Fruit fly (Drosophila melanogaster) whole organism, prepupa: ENCODE data around the gene Usp8.
A peak's percentile ranks its signal among the peaks of the same experiment; 100 is the strongest.

Experiments
- CG10631 ChIP-seq: fragments of 200-800 bp; sonication (Bioruptor generic); optimal IDR thresholded peaks from 2 replicates; lab custom pipeline; 2016; ENCODE audit warnings: missing biosample characterization, missing genetic modification characterization
- CG11294 ChIP-seq: fragments of 200-800 bp; sonication (Bioruptor generic); IDR thresholded peaks from 2 replicates; pipeline ENCODE4 v1.3.6; 2022; ENCODE audit warnings: missing biosample characterization, missing genetic modification characterization
- CG11762 ChIP-seq: fragments of 200-800 bp; sonication (Bioruptor generic); optimal IDR thresholded peaks from 3 replicates; lab custom pipeline; 2016; ENCODE audit warnings: missing biosample characterization, missing genetic modification characterization; ENCODE audit not compliant: insufficient read depth
- CG11902 ChIP-seq: fragments of 200-800 bp; sonication (Bioruptor generic); optimal IDR thresholded peaks from 3 replicates; lab custom pipeline; 2016; ENCODE audit warnings: missing biosample characterization, missing genetic modification characterization
- CG15336 ChIP-seq: fragments of 200-800 bp; sonication (Bioruptor generic); IDR thresholded peaks from 2 replicates; pipeline ENCODE4 v1.3.6; 2022; ENCODE audit warnings: missing biosample characterization, missing genetic modification characterization
- CG1621 ChIP-seq: fragments of 200-800 bp; sonication (Bioruptor generic); optimal IDR thresholded peaks from 3 replicates; lab custom pipeline; 2018; ENCODE audit warnings: missing biosample characterization, mild to moderate bottlenecking, missing genetic modification characterization
- CG16779 ChIP-seq: fragments of 200-800 bp; sonication (Bioruptor generic); optimal IDR thresholded peaks from 3 replicates; lab custom pipeline; 2017; ENCODE audit warnings: missing biosample characterization, mild to moderate bottlenecking, missing genetic modification characterization
- CG3032 ChIP-seq: fragments of 200-800 bp; optimal IDR thresholded peaks from 2 replicates; lab custom pipeline; 2019; ENCODE audit warnings: missing biosample characterization, mild to moderate bottlenecking, missing genetic modification characterization, moderate library complexity
- CG31627 ChIP-seq: fragments of 200-800 bp; sonication (Bioruptor generic); optimal IDR thresholded peaks from 3 replicates; lab custom pipeline; 2016; ENCODE audit warnings: missing biosample characterization, missing genetic modification characterization
- CG32006 ChIP-seq: fragments of 200-800 bp; sonication (Bioruptor generic); optimal IDR thresholded peaks from 3 replicates; lab custom pipeline; 2017; ENCODE audit warnings: missing biosample characterization, mild to moderate bottlenecking, missing genetic modification characterization
- CG34406 ChIP-seq: fragments of 200-800 bp; sonication (Bioruptor generic); optimal IDR thresholded peaks from 3 replicates; lab custom pipeline; 2016; ENCODE audit warnings: missing biosample characterization, missing genetic modification characterization
- CG4318 ChIP-seq: fragments of 200-800 bp; sonication (Bioruptor generic); optimal IDR thresholded peaks from 3 replicates; lab custom pipeline; 2017; ENCODE audit warnings: missing biosample characterization, mild to moderate bottlenecking, missing genetic modification characterization
- CG6163 ChIP-seq: fragments of 200-800 bp; sonication (Bioruptor generic); IDR thresholded peaks from 3 replicates; pipeline ENCODE4 v1.3.6; 2022; ENCODE audit warnings: missing biosample characterization, missing genetic modification characterization
- CG6276 ChIP-seq: fragments of 200-800 bp; sonication (Bioruptor generic); optimal IDR thresholded peaks from 2 replicates; lab custom pipeline; 2017; ENCODE audit warnings: missing biosample characterization, mild to moderate bottlenecking, missing genetic modification characterization
- CG6792 ChIP-seq: fragments of 200-800 bp; sonication (Bioruptor generic); optimal IDR thresholded peaks from 3 replicates; lab custom pipeline; 2016; ENCODE audit warnings: missing biosample characterization, missing genetic modification characterization
- CG6808 ChIP-seq: fragments of 200-800 bp; sonication (Bioruptor generic); optimal IDR thresholded peaks from 3 replicates; lab custom pipeline; 2017; ENCODE audit warnings: missing biosample characterization, missing genetic modification characterization, mild to moderate bottlenecking, moderate library complexity, missing genetic modification reagents
- CG6854 ChIP-seq: fragments of 200-800 bp; sonication (Bioruptor generic); optimal IDR thresholded peaks from 2 replicates; lab custom pipeline; 2017; ENCODE audit warnings: missing biosample characterization, mild to moderate bottlenecking, missing genetic modification characterization
- CG7368 ChIP-seq: fragments of 200-800 bp; sonication (Bioruptor generic); optimal IDR thresholded peaks from 3 replicates; lab custom pipeline; 2016; ENCODE audit warnings: missing biosample characterization, missing genetic modification characterization
- CG8119 ChIP-seq: fragments of 200-800 bp; sonication (Bioruptor generic); IDR thresholded peaks from 3 replicates; pipeline ENCODE4 v1.3.6; 2022; ENCODE audit warnings: missing biosample characterization, missing genetic modification characterization
- CG8319 ChIP-seq: fragments of 200-800 bp; sonication (Bioruptor generic); optimal IDR thresholded peaks from 3 replicates; lab custom pipeline; 2016; ENCODE audit warnings: missing biosample characterization, missing genetic modification characterization
- CG8632 ChIP-seq: fragments of 200-800 bp; sonication (Bioruptor generic); optimal IDR thresholded peaks from 3 replicates; lab custom pipeline; 2016; ENCODE audit warnings: missing biosample characterization, missing genetic modification characterization
- CG9139 ChIP-seq: fragments of 200-800 bp; sonication (Bioruptor generic); optimal IDR thresholded peaks from 3 replicates; lab custom pipeline; 2017; ENCODE audit warnings: missing biosample characterization, mild to moderate bottlenecking, missing genetic modification characterization
- Eip75B ChIP-seq: fragments of 200-800 bp; sonication (Bioruptor generic); optimal IDR thresholded peaks from 3 replicates; lab custom pipeline; 2016; ENCODE audit warnings: missing biosample characterization, missing genetic modification characterization
- Eip93F ChIP-seq: fragments of 200-800 bp; sonication (Bioruptor generic); optimal IDR thresholded peaks from 2 replicates; lab custom pipeline; 2016; ENCODE audit warnings: missing biosample characterization, mild to moderate bottlenecking, missing genetic modification characterization
- Ets21C ChIP-seq: fragments of 200-800 bp; sonication (Bioruptor generic); optimal IDR thresholded peaks from 3 replicates; lab custom pipeline; 2016; ENCODE audit warnings: missing biosample characterization, missing genetic modification characterization
- Hr39 ChIP-seq: fragments of 200-800 bp; sonication (Bioruptor generic); optimal IDR thresholded peaks from 2 replicates; lab custom pipeline; 2016; ENCODE audit warnings: missing biosample characterization, missing genetic modification characterization
- Hr4 ChIP-seq: fragments of 200-800 bp; sonication (Bioruptor generic); optimal IDR thresholded peaks from 3 replicates; lab custom pipeline; 2016; ENCODE audit warnings: missing biosample characterization, missing genetic modification characterization
- Lpt ChIP-seq: fragments of 200-800 bp; sonication (Bioruptor generic); optimal IDR thresholded peaks from 3 replicates; lab custom pipeline; 2016; ENCODE audit warnings: missing biosample characterization, missing genetic modification characterization
- Met ChIP-seq: fragments of 200-800 bp; sonication (Bioruptor generic); optimal IDR thresholded peaks from 3 replicates; lab custom pipeline; 2016; ENCODE audit warnings: missing biosample characterization, missing genetic modification characterization
- OdsH ChIP-seq: fragments of 200-800 bp; sonication (Bioruptor generic); optimal IDR thresholded peaks from 3 replicates; lab custom pipeline; 2016; ENCODE audit warnings: missing biosample characterization, missing genetic modification characterization
- Sox14 ChIP-seq: fragments of 200-800 bp; sonication (Bioruptor generic); optimal IDR thresholded peaks from 3 replicates; lab custom pipeline; 2016; ENCODE audit warnings: missing biosample characterization, missing genetic modification characterization
- Sox15 ChIP-seq: fragments of 200-800 bp; sonication (Bioruptor generic); optimal IDR thresholded peaks from 3 replicates; lab custom pipeline; 2016; ENCODE audit warnings: missing biosample characterization, missing genetic modification characterization
- achi ChIP-seq: fragments of 200-800 bp; sonication (Bioruptor generic); optimal IDR thresholded peaks from 3 replicates; lab custom pipeline; 2016; ENCODE audit warnings: missing biosample characterization, missing genetic modification characterization
- acj6 ChIP-seq: fragments of 200-800 bp; sonication (Bioruptor generic); optimal IDR thresholded peaks from 3 replicates; lab custom pipeline; 2016; ENCODE audit warnings: missing biosample characterization, missing genetic modification characterization
- cyc ChIP-seq: fragments of 200-800 bp; sonication (Bioruptor generic); optimal IDR thresholded peaks from 3 replicates; lab custom pipeline; 2016; ENCODE audit warnings: missing biosample characterization, missing genetic modification characterization
- dac ChIP-seq: fragments of 200-800 bp; sonication (Bioruptor generic); optimal IDR thresholded peaks from 2 replicates; lab custom pipeline; 2017; ENCODE audit warnings: missing biosample characterization, mild to moderate bottlenecking, missing genetic modification characterization
- dsx ChIP-seq: fragments of 200-800 bp; optimal IDR thresholded peaks from 3 replicates; lab custom pipeline; 2019; ENCODE audit warnings: missing biosample characterization, mild to moderate bottlenecking, missing genetic modification characterization, moderate library complexity; ENCODE audit not compliant: poor library complexity, severe bottlenecking
- eg ChIP-seq: fragments of 200-800 bp; sonication (Bioruptor generic); IDR thresholded peaks from 3 replicates; pipeline ENCODE4 v1.3.6; 2022; ENCODE audit warnings: missing biosample characterization, missing genetic modification characterization
- esn ChIP-seq: fragments of 200-800 bp; sonication (Bioruptor generic); optimal IDR thresholded peaks from 2 replicates; lab custom pipeline; 2016; ENCODE audit warnings: missing biosample characterization, mild to moderate bottlenecking, missing genetic modification characterization, moderate library complexity
- fd59A ChIP-seq: fragments of 200-800 bp; sonication (Bioruptor generic); optimal IDR thresholded peaks from 2 replicates; lab custom pipeline; 2017; ENCODE audit warnings: missing biosample characterization, mild to moderate bottlenecking, missing genetic modification characterization, missing genetic modification reagents
- fd85E ChIP-seq: fragments of 200-800 bp; sonication (Bioruptor generic); optimal IDR thresholded peaks from 3 replicates; lab custom pipeline; 2016; ENCODE audit warnings: missing biosample characterization, missing genetic modification characterization
- net ChIP-seq: fragments of 200-800 bp; sonication (Bioruptor generic); optimal IDR thresholded peaks from 3 replicates; lab custom pipeline; 2016; ENCODE audit warnings: missing biosample characterization, missing genetic modification characterization
- pdm3 ChIP-seq: fragments of 200-800 bp; sonication (Bioruptor generic); optimal IDR thresholded peaks from 3 replicates; lab custom pipeline; 2016; ENCODE audit warnings: missing biosample characterization, missing genetic modification characterization
- salr ChIP-seq, 2 experiments: fragments of 200-800 bp; sonication (Bioruptor generic); optimal IDR thresholded peaks; 3 replicates each; lab custom pipeline; 2016 to 2018; ENCODE audit warnings: missing biosample characterization in 2 of 2, missing genetic modification characterization in 2 of 2, mild to moderate bottlenecking in 1 of 2
- svp ChIP-seq: fragments of 200-800 bp; sonication (Bioruptor generic); peaks from one replicate; lab custom pipeline; 2016; ENCODE audit warnings: missing biosample characterization, missing genetic modification characterization
- vri ChIP-seq: fragments of 200-800 bp; sonication (Bioruptor generic); optimal IDR thresholded peaks from 3 replicates; lab custom pipeline; 2016; ENCODE audit warnings: missing biosample characterization, mild to moderate bottlenecking, missing genetic modification characterization

The Usp8 gene

DNA sequence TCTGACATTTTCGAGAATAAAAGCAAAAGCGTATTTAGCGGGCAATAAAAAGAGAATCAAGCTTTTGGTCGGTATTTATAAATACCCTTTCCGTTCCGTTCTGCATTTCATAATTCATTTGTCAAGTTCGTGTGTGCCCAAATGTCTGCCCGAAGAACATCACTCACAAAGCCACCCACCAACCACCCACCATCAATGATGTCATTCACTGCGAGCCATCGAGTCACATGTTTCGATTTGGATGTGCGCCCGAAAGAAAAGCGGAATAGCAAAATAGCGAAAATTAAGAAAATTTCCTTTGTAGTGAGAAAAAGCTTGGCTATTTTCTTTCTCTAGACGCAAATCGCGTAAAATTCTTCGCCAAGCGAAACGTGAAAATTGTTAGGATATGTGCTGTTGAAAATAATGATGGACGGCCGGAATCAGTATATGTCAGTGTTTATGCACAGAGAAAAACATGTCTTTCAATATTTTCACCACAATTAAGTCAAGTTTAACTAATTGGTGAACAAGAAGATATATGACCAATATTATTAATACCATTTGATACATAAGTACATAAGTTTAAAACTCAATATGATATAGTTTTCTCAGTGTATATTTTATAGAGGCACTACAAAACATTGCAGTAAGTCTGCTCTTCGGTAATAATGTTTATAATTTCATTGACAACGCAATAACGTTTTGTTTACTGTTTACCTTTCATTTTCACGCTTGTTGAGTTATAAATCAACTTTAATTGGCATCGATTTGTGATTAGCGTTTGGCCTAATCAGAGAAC is 17.2 kb downstream of the Usp8 start (continued):
- TF ChIP-seq dac (GFP tag; lab: Kevin White, UChicago) (no peak), OdsH (GFP tag; lab: Kevin White, UChicago) (peak; percentile 45), CG4318 (no peak), svp (GFP tag; lab: Kevin White, UChicago) (peak; percentile 54), CG1621 (tag; lab: Kevin White, UChicago) (no peak), CG16779 (tag; lab: Kevin White, UChicago) (no peak), fd59A (GFP tag; lab: Kevin White, UChicago) (no peak), acj6 (peak; percentile 43), fd85E (GFP tag; lab: Kevin White, UChicago) (no peak), eg (GFP tag; lab: Robert Waterston, UW) (peak; percentile 62; the same call in 1 of the 3 replicates), CG8319 (no peak), Sox14 (GFP tag; lab: Kevin White, UChicago) (peak; percentile 13)

dm6 chr3R:21152856-21153278 is 18.8 kb downstream of the Usp8 start:
- TF ChIP-seq Met (GFP tag; lab: Kevin White, UChicago) (peak; percentile 50), CG6276 (GFP tag; lab: Kevin White, UChicago) (peak; percentile 98), Sox14 (GFP tag; lab: Kevin White, UChicago) (peak; percentile 47), cyc (GFP tag; lab: Kevin White, UChicago) (no peak), salr (GFP tag; optimal IDR thresholded peaks at IDR 0.05; lab: Kevin White, UChicago) (peak; percentile 47 to 75), dsx (peak; percentile 91), CG8319 (peak; percentile 40), Sox15 (no peak), acj6 (peak; percentile 35), CG6163 (GFP tag; lab: Robert Waterston, UW) (peak; percentile 97), CG4318 (no peak), CG1621 (tag; lab: Kevin White, UChicago) (peak; percentile 79), CG8119 (peak; percentile 94), CG6854 (GFP tag; lab: Kevin White, UChicago) (peak; percentile 97), Eip93F (GFP tag; lab: Kevin White, UChicago) (peak; percentile 91), fd85E (GFP tag; lab: Kevin White, UChicago) (peak; percentile 79), Hr39 (no peak), CG6808 (GFP tag; lab: Kevin White, UChicago) (peak; percentile 93), CG11294 (peak; percentile 56; the same call in 1 of the 2 replicates), achi (GFP tag; lab: Kevin White, UChicago) (peak; percentile 71), OdsH (GFP tag; lab: Kevin White, UChicago) (peak; percentile 39), Ets21C (GFP tag; lab: Kevin White, UChicago) (no peak), CG31627 (GFP tag; lab: Kevin White, UChicago) (no peak), CG34406 (GFP tag; lab: Kevin White, UChicago) (peak; percentile 84), CG11762 (GFP tag; lab: Kevin White, UChicago) (peak; percentile 53), CG11902 (GFP tag; lab: Kevin White, UChicago) (no peak), CG8632 (GFP tag; lab: Kevin White, UChicago) (peak; percentile 75), CG16779 (tag; lab: Kevin White, UChicago) (peak; percentile 96), pdm3 (GFP tag; lab: Kevin White, UChicago) (peak; percentile 39), CG32006 (GFP tag; lab: Kevin White, UChicago) (peak; percentile 62), esn (GFP tag; lab: Kevin White, UChicago) (peak; percentile 59), CG15336 (GFP tag; lab: Robert Waterston, UW) (peak; percentile 95), CG3032 (tag; lab: Kevin White, UChicago) (peak; percentile 69), net (GFP tag; lab: Kevin White, UChicago) (peak; percentile 86), Hr4 (GFP tag; lab: Kevin White, UChicago) (peak; percentile 61), svp (GFP tag; lab: Kevin White, UChicago) (peak; percentile 37), Lpt (GFP tag; lab: Kevin White, UChicago) (peak; percentile 87), Eip75B (GFP tag; lab: Kevin White, UChicago) (peak; percentile 40), fd59A (GFP tag; lab: Kevin White, UChicago) (peak; percentile 17), vri (GFP tag; lab: Kevin White, UChicago) (peak; percentile 92), CG9139 (peak; percentile 91), CG7368 (peak; percentile 73), CG10631 (GFP tag; lab: Kevin White, UChicago) (no peak), CG6792 (GFP tag; lab: Kevin White, UChicago) (peak; percentile 51)
